Worm (Caenorhabditis elegans) whole organism, young adult: ENCODE results near the gene C14A4.6.

ENCODE experiments used
- B0019.2 ChIP-seq: fragments of 200-800 bp; sonication (Bioruptor generic); conservative IDR thresholded peaks from 2 replicates; pipeline ENCODE4 v1.3.6; 2022; ENCODE audit warnings: missing genetic modification reagents, missing genetic modification characterization, missing compliant biosample characterization
- B0336.3 ChIP-seq: fragments of 200-800 bp; sonication (Bioruptor generic); IDR thresholded peaks from 2 replicates; pipeline ENCODE4 v1.3.6; 2022; ENCODE audit warnings: missing genetic modification characterization, missing compliant biosample characterization
- F10E7.11 ChIP-seq: sonication (generic microtip); optimal IDR thresholded peaks from 2 replicates; lab custom pipeline; 2017; ENCODE audit warnings: mild to moderate bottlenecking, missing genetic modification characterization, moderate library complexity, missing compliant biosample characterization
- F23B12.7 ChIP-seq: sonication (generic microtip); optimal IDR thresholded peaks from 2 replicates; lab custom pipeline; 2017; ENCODE audit warnings: missing genetic modification characterization, mild to moderate bottlenecking, missing compliant biosample characterization, antibody characterized with exemption, moderate library complexity; ENCODE audit not compliant: insufficient read depth
- F49E8.2 ChIP-seq: sonication (generic microtip); optimal IDR thresholded peaks from 3 replicates; lab custom pipeline; 2017; ENCODE audit warnings: missing genetic modification characterization, mild to moderate bottlenecking, missing compliant biosample characterization, antibody characterized with exemption, moderate library complexity; ENCODE audit not compliant: insufficient read depth
- F52B5.7 ChIP-seq: sonication (generic microtip); optimal IDR thresholded peaks from 2 replicates; lab custom pipeline; 2016; ENCODE audit warnings: mild to moderate bottlenecking, missing genetic modification characterization, missing compliant biosample characterization
- Y53F4B.3 ChIP-seq: fragments of 200-800 bp; sonication (Bioruptor generic); IDR thresholded peaks from 2 replicates; pipeline ENCODE4 v1.3.6; 2022; ENCODE audit warnings: missing genetic modification reagents, missing genetic modification characterization, missing compliant biosample characterization
- Y53G8AR.9 ChIP-seq: fragments of 200-800 bp; sonication (Bioruptor generic); conservative IDR thresholded peaks from 2 replicates; pipeline ENCODE4 v1.3.6; 2022; ENCODE audit warnings: missing genetic modification reagents, missing genetic modification characterization, missing compliant biosample characterization
- Y56A3A.18 ChIP-seq: fragments of 200-800 bp; sonication (Bioruptor generic); IDR thresholded peaks from 2 replicates; pipeline ENCODE4 v1.3.6; 2022; ENCODE audit warnings: missing genetic modification reagents, missing genetic modification characterization, missing compliant biosample characterization
- ama-1 ChIP-seq, 3 experiments: fragments of 150-350 bp in 1 of 3; sonication (generic microtip) in 2 of 3; optimal IDR thresholded peaks; 2 replicates each; lab custom pipeline; 2014 to 2018; ENCODE audit warnings: missing biosample characterization in 2 of 3, missing genetic modification characterization in 2 of 3, missing genetic modification reagents in 2 of 3
- aptf-3 ChIP-seq: fragments of 200-800 bp; sonication (Bioruptor generic); IDR thresholded peaks from 2 replicates; pipeline ENCODE4 v1.3.6; 2022; ENCODE audit warnings: missing genetic modification characterization, missing compliant biosample characterization
- bed-2 ChIP-seq: fragments of 200-800 bp; sonication (Bioruptor generic); IDR thresholded peaks from 2 replicates; pipeline ENCODE4 v1.3.6; 2022; ENCODE audit warnings: missing genetic modification reagents, missing genetic modification characterization, missing compliant biosample characterization
- cebp-2 ChIP-seq: fragments of 200-800 bp; sonication (Bioruptor generic); IDR thresholded peaks from 2 replicates; pipeline ENCODE4 v1.3.6; 2022; ENCODE audit warnings: missing genetic modification characterization, missing compliant biosample characterization
- ceh-100 ChIP-seq: fragments of 200-800 bp; sonication (Bioruptor generic); IDR thresholded peaks from 2 replicates; pipeline ENCODE4 v1.3.6; 2022; ENCODE audit warnings: missing genetic modification reagents, missing genetic modification characterization, missing compliant biosample characterization
- ceh-27 ChIP-seq: fragments of 200-800 bp; sonication (Bioruptor generic); optimal IDR thresholded peaks from 2 replicates; lab custom pipeline; 2018; ENCODE audit warnings: mild to moderate bottlenecking, missing genetic modification characterization, moderate library complexity, missing compliant biosample characterization
- chd-7 ChIP-seq: sonication (generic microtip); optimal IDR thresholded peaks from 2 replicates; lab custom pipeline; 2016; ENCODE audit warnings: mild to moderate bottlenecking, missing genetic modification characterization, moderate library complexity, missing compliant biosample characterization
- dpff-1 ChIP-seq: sonication (generic microtip); optimal IDR thresholded peaks from 2 replicates; lab custom pipeline; 2017; ENCODE audit warnings: mild to moderate bottlenecking, missing genetic modification characterization, missing compliant biosample characterization
- dpl-1 ChIP-seq: fragments of 150-350 bp; optimal IDR thresholded peaks from 2 replicates; lab custom pipeline; 2014; ENCODE audit warnings: missing biosample characterization, missing genetic modification reagents, missing genetic modification characterization
- egl-44 ChIP-seq: fragments of 200-800 bp; sonication (Bioruptor generic); IDR thresholded peaks from 2 replicates; pipeline ENCODE4 v1.3.6; 2022; ENCODE audit warnings: missing genetic modification reagents, missing genetic modification characterization, missing compliant biosample characterization
- fkh-3 ChIP-seq: sonication (generic microtip); optimal IDR thresholded peaks from 2 replicates; lab custom pipeline; 2016; ENCODE audit warnings: mild to moderate bottlenecking, missing genetic modification characterization, missing compliant biosample characterization
- hmg-1.2 ChIP-seq: fragments of 200-800 bp; sonication (Bioruptor generic); IDR thresholded peaks from 2 replicates; pipeline ENCODE4 v1.3.6; 2022; ENCODE audit warnings: missing genetic modification reagents, missing genetic modification characterization, missing compliant biosample characterization
- hmg-20 ChIP-seq: fragments of 200-800 bp; sonication (Bioruptor generic); IDR thresholded peaks from 2 replicates; pipeline ENCODE4 v1.3.6; 2022; ENCODE audit warnings: missing genetic modification reagents, missing genetic modification characterization, missing compliant biosample characterization
- hsf-1 ChIP-seq: fragments of 200-800 bp; sonication (Bioruptor generic); IDR thresholded peaks from 2 replicates; pipeline ENCODE4 v1.3.6; 2022; ENCODE audit warnings: missing genetic modification reagents, missing genetic modification characterization, missing compliant biosample characterization
- let-607 ChIP-seq, 2 experiments: fragments of 200-800 bp in 1 of 2; sonication (Bioruptor generic) in 1 of 2; sonication (generic microtip) in 1 of 2; optimal IDR thresholded peaks; 2 replicates each; lab custom pipeline; 2016 to 2018; ENCODE audit warnings: mild to moderate bottlenecking in 2 of 2, missing compliant biosample characterization in 2 of 2, missing genetic modification characterization in 2 of 2, moderate library complexity in 2 of 2, missing genotype in 1 of 2
- lin-40 ChIP-seq: sonication (generic microtip); optimal IDR thresholded peaks from 2 replicates; lab custom pipeline; 2016; ENCODE audit warnings: missing genetic modification characterization, mild to moderate bottlenecking, missing compliant biosample characterization, missing genotype, missing genetic modification reagents
- lin-54 ChIP-seq: fragments of 200-800 bp; sonication (Bioruptor generic); optimal IDR thresholded peaks from 2 replicates; lab custom pipeline; 2018; ENCODE audit warnings: mild to moderate bottlenecking, missing genetic modification characterization, missing compliant biosample characterization
- lir-1 ChIP-seq: fragments of 200-800 bp; sonication (Bioruptor generic); conservative IDR thresholded peaks from 2 replicates; pipeline ENCODE4 v1.3.6; 2022; ENCODE audit warnings: missing genetic modification reagents, missing genetic modification characterization, missing compliant biosample characterization
- lsy-27 ChIP-seq: sonication (generic microtip); optimal IDR thresholded peaks from 2 replicates; lab custom pipeline; 2017; ENCODE audit warnings: missing genetic modification characterization, mild to moderate bottlenecking, missing compliant biosample characterization, antibody characterized with exemption, missing genotype, borderline replicate concordance; ENCODE audit not compliant: insufficient read depth
- madf-6 ChIP-seq: fragments of 200-800 bp; sonication (Bioruptor generic); IDR thresholded peaks from 2 replicates; pipeline ENCODE4 v1.3.6; 2022; ENCODE audit warnings: missing genetic modification reagents, missing genetic modification characterization, missing compliant biosample characterization
- madf-8 ChIP-seq: fragments of 200-800 bp; sonication (Bioruptor generic); conservative IDR thresholded peaks from 2 replicates; pipeline ENCODE4 v1.3.6; 2022; ENCODE audit warnings: missing genetic modification reagents, missing genetic modification characterization, missing compliant biosample characterization
- mes-4 ChIP-seq: sonication (generic microtip); optimal IDR thresholded peaks from 2 replicates; lab custom pipeline; 2016; ENCODE audit warnings: missing genotype, missing genetic modification characterization, missing compliant biosample characterization
- nfya-2 ChIP-seq: fragments of 200-800 bp; sonication (Bioruptor generic); IDR thresholded peaks from 2 replicates; pipeline ENCODE4 v1.3.6; 2022; ENCODE audit warnings: missing genetic modification reagents, missing genetic modification characterization, missing compliant biosample characterization
- nhr-179 ChIP-seq: sonication (generic microtip); optimal IDR thresholded peaks from 2 replicates; lab custom pipeline; 2016; ENCODE audit warnings: mild to moderate bottlenecking, missing genetic modification characterization, missing compliant biosample characterization
- nhr-27 ChIP-seq: fragments of 200-800 bp; sonication (Bioruptor generic); optimal IDR thresholded peaks from 2 replicates; lab custom pipeline; 2018; ENCODE audit warnings: mild to moderate bottlenecking, missing genetic modification characterization, moderate library complexity, missing compliant biosample characterization
- nhr-80 ChIP-seq: sonication (generic microtip); optimal IDR thresholded peaks from 2 replicates; lab custom pipeline; 2016; ENCODE audit warnings: missing genetic modification characterization, missing compliant biosample characterization
- nhr-90 ChIP-seq: sonication (generic microtip); optimal IDR thresholded peaks from 2 replicates; lab custom pipeline; 2016; ENCODE audit warnings: missing genotype, mild to moderate bottlenecking, missing genetic modification characterization, missing compliant biosample characterization
- pbrm-1 ChIP-seq: fragments of 200-800 bp; sonication (Bioruptor generic); IDR thresholded peaks from 2 replicates; pipeline ENCODE4 v1.3.6; 2022; ENCODE audit warnings: missing genetic modification reagents, missing genetic modification characterization, missing compliant biosample characterization
- rcor-1 ChIP-seq: fragments of 200-800 bp; sonication (Bioruptor generic); IDR thresholded peaks from 2 replicates; pipeline ENCODE4 v1.3.6; 2022; ENCODE audit warnings: missing genetic modification reagents, missing genetic modification characterization, missing compliant biosample characterization
- sdz-38 ChIP-seq: sonication (generic microtip); optimal IDR thresholded peaks from 2 replicates; lab custom pipeline; 2016; ENCODE audit warnings: missing genotype, missing genetic modification characterization, missing compliant biosample characterization
- somi-1 ChIP-seq: fragments of 200-800 bp; sonication (Bioruptor generic); optimal IDR thresholded peaks from 2 replicates; lab custom pipeline; 2018; ENCODE audit warnings: mild to moderate bottlenecking, missing genetic modification characterization, missing compliant biosample characterization
- tbx-9 ChIP-seq: sonication (generic microtip); optimal IDR thresholded peaks from 2 replicates; lab custom pipeline; 2016; ENCODE audit warnings: borderline replicate concordance, missing genetic modification characterization, inconsistent platforms, missing compliant biosample characterization
- unc-62 ChIP-seq: fragments of 150-350 bp; optimal IDR thresholded peaks from 2 replicates; lab custom pipeline; 2014; ENCODE audit warnings: missing biosample characterization, missing genetic modification reagents, missing genetic modification characterization
- xnd-1 ChIP-seq: sonication (generic microtip); optimal IDR thresholded peaks from 2 replicates; lab custom pipeline; 2016; ENCODE audit warnings: missing genotype, missing genetic modification reagents, missing genetic modification characterization, missing compliant biosample characterization
- zfh-2 ChIP-seq: fragments of 200-800 bp; sonication (Bioruptor generic); conservative IDR thresholded peaks from 2 replicates; pipeline ENCODE4 v1.3.6; 2022; ENCODE audit warnings: missing genetic modification reagents, missing genetic modification characterization, missing compliant biosample characterization
- ztf-18 ChIP-seq: sonication (generic microtip); optimal IDR thresholded peaks from 2 replicates; lab custom pipeline; 2016; ENCODE audit warnings: missing genotype, mild to moderate bottlenecking, missing genetic modification characterization, missing compliant biosample characterization
- ztf-26 ChIP-seq: sonication (generic microtip); optimal IDR thresholded peaks from 2 replicates; lab custom pipeline; 2017; ENCODE audit warnings: missing genetic modification characterization, missing compliant biosample characterization

Gene C14A4.6

ce11 chrII:10557206-10557574 is 37.4 kb downstream of the C14A4.6 start (continued):
- TF ChIP-seq lin-54 (no peak), lsy-27 (tag; lab: Kevin White, UChicago) (no peak), ceh-100 (GFP tag; lab: Robert Waterston, UW) (no peak), ceh-27 (GFP tag; lab: Kevin White, UChicago) (no peak), nfya-2 (GFP tag; lab: Robert Waterston, UW) (no peak), F49E8.2 (tag; lab: Kevin White, UChicago) (no peak), cebp-2 (GFP tag; lab: Robert Waterston, UW) (no peak), hmg-1.2 (no peak), F52B5.7 (tag; lab: Kevin White, UChicago) (no peak), zfh-2 (GFP tag; lab: Robert Waterston, UW) (no peak), dpl-1 (GFP tag; lab: Kevin White, UChicago) (no peak), nhr-80 (peak; percentile 22), B0019.2 (GFP tag; lab: Robert Waterston, UW) (no peak), unc-62 (GFP tag; lab: Kevin White, UChicago) (no peak), pbrm-1 (GFP tag; lab: Robert Waterston, UW) (no peak), Y53F4B.3 (GFP tag; lab: Robert Waterston, UW) (no peak), rcor-1 (GFP tag; lab: Robert Waterston, UW) (0 out of 2 replicates have a peak, but pooled peaks have one; percentile 15), xnd-1 (no peak), B0336.3 (GFP tag; lab: Robert Waterston, UW) (no peak), let-607 (tag; optimal IDR thresholded peaks at IDR 0.05; lab: Kevin White, UChicago) (no peak), nhr-90 (tag; lab: Kevin White, UChicago) (no peak), bed-2 (GFP tag; lab: Robert Waterston, UW) (no peak), aptf-3 (GFP tag; lab: Robert Waterston, UW) (no peak), lin-40 (tag; lab: Kevin White, UChicago) (peak; percentile 25), mes-4 (no peak)

DNA sequence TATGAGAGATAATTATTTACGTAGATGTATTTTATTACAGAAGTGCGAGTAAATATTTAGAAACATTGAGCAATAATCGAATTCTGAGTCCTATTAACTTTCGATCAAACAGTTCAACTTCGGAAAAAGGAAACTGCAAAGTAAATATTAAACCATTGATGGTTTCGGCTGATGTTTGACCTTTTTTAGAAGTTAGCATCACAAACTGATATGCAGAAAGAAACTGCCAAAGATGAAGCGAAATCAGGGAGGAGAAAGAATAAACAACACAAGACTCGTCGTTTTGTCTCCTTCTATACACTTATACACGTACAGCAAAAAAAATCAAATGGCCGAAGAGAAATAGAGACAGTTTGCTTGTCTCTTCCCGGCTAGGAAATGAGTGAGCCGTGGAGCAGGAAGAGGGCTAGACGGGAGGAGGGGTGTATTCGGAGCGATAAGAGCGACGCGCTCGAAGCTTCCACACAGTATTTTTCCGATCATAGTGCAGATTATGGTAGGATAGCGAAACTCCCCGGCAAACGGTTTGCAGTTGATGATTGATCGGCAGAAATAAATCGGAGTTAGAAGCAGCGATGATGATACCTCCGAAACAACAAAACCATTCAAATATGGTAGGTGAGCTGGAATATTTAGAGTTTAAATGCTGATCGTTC is 37.9 kb downstream of the C14A4.6 start:
- TF ChIP-seq ztf-26 (tag; lab: Kevin White, UChicago) (no peak), chd-7 (tag; lab: Kevin White, UChicago) (peak; percentile 14), ztf-18 (tag; lab: Kevin White, UChicago) (no peak), Y53G8AR.9 (no peak), hmg-20 (GFP tag; lab: Robert Waterston, UW) (no peak), mes-4 (no peak), B0336.3 (GFP tag; lab: Robert Waterston, UW) (peak; percentile 39; the same call in 1 of the 2 replicates), ama-1 (optimal IDR thresholded peaks at IDR 0.05; lab: Kevin White, UChicago) (peak; percentile 87), ama-1 (GFP tag; optimal IDR thresholded peaks at IDR 0.05; lab: Kevin White, UChicago) (no peak), lin-54 (no peak), fkh-3 (tag; lab: Kevin White, UChicago) (no peak), nhr-179 (tag; lab: Kevin White, UChicago) (no peak), Y56A3A.18 (GFP tag; lab: Robert Waterston, UW) (no peak), somi-1 (GFP tag; lab: Kevin White, UChicago) (no peak), nhr-27 (tag; lab: Kevin White, UChicago) (no peak), F10E7.11 (no peak), sdz-38 (no peak), lir-1 (GFP tag; lab: Robert Waterston, UW) (no peak), B0019.2 (GFP tag; lab: Robert Waterston, UW) (no peak), tbx-9 (tag; lab: Kevin White, UChicago) (no peak), egl-44 (GFP tag; lab: Robert Waterston, UW) (0 out of 2 replicates have a peak, but pooled peaks have one; percentile 11), hsf-1 (0 out of 2 replicates have a peak, but pooled peaks have one; percentile 54), dpff-1 (no peak), zfh-2 (GFP tag; lab: Robert Waterston, UW) (peak; percentile 59; the same call in 1 of the 2 replicates), pbrm-1 (GFP tag; lab: Robert Waterston, UW) (no peak), madf-6 (no peak), F23B12.7 (tag; lab: Kevin White, UChicago) (no peak), madf-8 (GFP tag; lab: Robert Waterston, UW) (no peak)
